Worm (Caenorhabditis elegans): ENCODE data around the gene dhhc-1.

- TF ChIP-seq alr-1 (tag; optimal IDR thresholded peaks at IDR 0.05) (no peak), egl-27 (tag; optimal IDR thresholded peaks at IDR 0.05) (no peak), lsy-2 (tag; optimal IDR thresholded peaks at IDR 0.05) (no peak), nhr-11 (tag; optimal IDR thresholded peaks at IDR 0.05) (no peak), ZK546.5 (tag; optimal IDR thresholded peaks at IDR 0.05) (no peak), elt-1 (tag; optimal IDR thresholded peaks at IDR 0.05) (no peak), zag-1 (tag; optimal IDR thresholded peaks at IDR 0.05) (no peak), skn-1 (tag; optimal IDR thresholded peaks at IDR 0.05) (no peak), ztf-11 (tag; optimal IDR thresholded peaks at IDR 0.05) (no peak), nhr-25 (tag; optimal IDR thresholded peaks at IDR 0.05) (no peak)
These were observed 15.5 kb upstream of the dhhc-1 start for ce11 chrX:15115748-15116147.

All from whole organism, L2 larva.